2 worm cellular contexts compared by ENCODE assay signal in genomic region chrX:5276772-5277171, ce11.
TF ChIP-seq lines count a peak whose summit lies in the region.

No protein-coding gene starts in this region.

TF ChIP-seq in whole organism, L1 larva, 84 proteins besides CTCF, POLR2A, EP300 and RAD21:
- TF ChIP-seq tlp-1 (tag; optimal IDR thresholded peaks at IDR 0.05; lab: Kevin White, UChicago) (no peak), nhr-84 (tag; optimal IDR thresholded peaks at IDR 0.05; lab: Kevin White, UChicago) (no peak), snpc-4 (tag; optimal IDR thresholded peaks at IDR 0.05; lab: Kevin White, UChicago) (no peak), nhr-77 (tag; optimal IDR thresholded peaks at IDR 0.05; lab: Kevin White, UChicago) (no peak), blmp-1 (tag; optimal IDR thresholded peaks at IDR 0.05; lab: Kevin White, UChicago) (peak; percentile 70), ets-5 (GFP tag; IDR thresholded peaks at IDR 0.05; lab: Robert Waterston, UW) (no peak), elt-3 (tag; optimal IDR thresholded peaks at IDR 0.05; lab: Kevin White, UChicago) (peak in 1 of 6 experiments; percentile 11), unc-130 (tag; optimal IDR thresholded peaks at IDR 0.05; lab: Kevin White, UChicago) (no peak)

TF ChIP-seq in whole organism, L4 larva, 104 proteins besides CTCF, POLR2A, EP300 and RAD21:
- TF ChIP-seq mep-1 (tag; optimal IDR thresholded peaks at IDR 0.05; lab: Kevin White, UChicago) (no peak), ZK337.2 (GFP tag; IDR thresholded peaks at IDR 0.05; lab: Robert Waterston, UW) (no peak), ctbp-1 (GFP tag; IDR thresholded peaks at IDR 0.05; lab: Robert Waterston, UW) (no peak), F26F4.8 (GFP tag; conservative IDR thresholded peaks at IDR 0.05; lab: Robert Waterston, UW) (no peak), mes-2 (tag; optimal IDR thresholded peaks at IDR 0.05; lab: Kevin White, UChicago; ENCODE audit: poor library complexity, severe bottlenecking) (no peak), snpc-4 (tag; optimal IDR thresholded peaks at IDR 0.05; lab: Kevin White, UChicago) (no peak), unc-62 (GFP tag; optimal IDR thresholded peaks at IDR 0.05 in 1 of 2; lab: Kevin White, UChicago) (peak in 1 of 2 experiments; percentile 32), unc-62 (tag; optimal IDR thresholded peaks at IDR 0.05; lab: Kevin White, UChicago) (no peak), aha-1 (tag; lab: Kevin White, UChicago) (peak; percentile 78)

Comparison
In these comparisons a context has a peak if more than half of its experiments do, and no peak if none do; other contexts are left out.
1. Of the 29 proteins assayed by ChIP-seq in both whole organism, L4 larva and whole organism, L1 larva: peak only in whole organism, L4 larva: aha-1; only in whole organism, L1 larva: none; in both: none; in neither: 27; mixed calls (peak in some experiments, not most) for 1.